Worm (Caenorhabditis elegans): ENCODE data around the gene gei-6.

Gene gei-6

ce11 chrV:7237133-7237532, 6.5 kb upstream of the gei-6 start, which contains the start of gene hyls-1 (continued):
- TF ChIP-seq efl-1 (GFP tag; optimal IDR thresholded peaks at IDR 0.05) (peak; percentile 93), F22D6.2 (tag; optimal IDR thresholded peaks at IDR 0.05) (no peak), snpc-1.3 (tag; optimal IDR thresholded peaks at IDR 0.05; ENCODE audit: insufficient read depth) (peak; percentile 44), ztf-26 (tag; optimal IDR thresholded peaks at IDR 0.05) (no peak), lsl-1 (GFP tag; optimal IDR thresholded peaks at IDR 0.05) (peak; percentile 60), rpc-1 (optimal IDR thresholded peaks at IDR 0.05) (peak; percentile 31), rpc-1 (tag; optimal IDR thresholded peaks at IDR 0.05) (no peak), mel-28 (tag; optimal IDR thresholded peaks at IDR 0.05; ENCODE audit: borderline replicate concordance) (peak; percentile 5), atf-7 (tag; optimal IDR thresholded peaks at IDR 0.05) (no peak), nhr-80 (tag; optimal IDR thresholded peaks at IDR 0.05) (peak; percentile 19), T07F8.4 (tag; optimal IDR thresholded peaks at IDR 0.05) (no peak), xnd-1 (tag; optimal IDR thresholded peaks at IDR 0.05) (peak; percentile 56), madf-6 (GFP tag; IDR thresholded peaks at IDR 0.05) (peak; percentile 88), cebp-1 (GFP tag; IDR thresholded peaks at IDR 0.05) (no peak), cebp-1 (tag; optimal IDR thresholded peaks at IDR 0.05) (peak; percentile 71), nfyb-1 (GFP tag; IDR thresholded peaks at IDR 0.05) (peak; percentile 78), F10E7.11 (tag; optimal IDR thresholded peaks at IDR 0.05) (no peak), mcd-1 (GFP tag; IDR thresholded peaks at IDR 0.05) (peak; percentile 97), ceh-79 (tag; optimal IDR thresholded peaks at IDR 0.05) (no peak), cebp-2 (GFP tag; IDR thresholded peaks at IDR 0.05) (no peak), B0035.1 (tag; optimal IDR thresholded peaks at IDR 0.05) (no peak), hlh-26 (GFP tag; conservative IDR thresholded peaks at IDR 0.05) (no peak), ztf-25 (GFP tag; IDR thresholded peaks at IDR 0.05) (no peak), hmg-1.2 (GFP tag; IDR thresholded peaks at IDR 0.05) (peak; percentile 61), rcor-1 (GFP tag; IDR thresholded peaks at IDR 0.05) (peak; percentile 71), dpl-1 (GFP tag; optimal IDR thresholded peaks at IDR 0.05) (peak; percentile 85), Y95B8A.8 (GFP tag; IDR thresholded peaks at IDR 0.05) (no peak), ceh-27 (GFP tag; optimal IDR thresholded peaks at IDR 0.05) (peak; percentile 33), attf-3 (GFP tag; conservative IDR thresholded peaks at IDR 0.05) (peak; percentile 54; the same call in 1 of the 2 replicates), hmg-20 (GFP tag; IDR thresholded peaks at IDR 0.05) (peak; percentile 25; the same call in 1 of the 2 replicates), ceh-100 (GFP tag; IDR thresholded peaks at IDR 0.05) (peak; percentile 74), ztf-18 (tag; optimal IDR thresholded peaks at IDR 0.05) (peak; percentile 53), bed-1 (GFP tag; IDR thresholded peaks at IDR 0.05) (no peak), hlh-12 (tag; optimal IDR thresholded peaks at IDR 0.05) (no peak), let-607 (tag; optimal IDR thresholded peaks at IDR 0.05) (no peak), D2030.7 (GFP tag; IDR thresholded peaks at IDR 0.05) (peak; percentile 83), madf-3 (GFP tag; IDR thresholded peaks at IDR 0.05) (peak; percentile 89; the same call in 1 of the 2 replicates), ztf-28 (GFP tag; IDR thresholded peaks at IDR 0.05) (no peak), Y53F4B.3 (GFP tag; IDR thresholded peaks at IDR 0.05) (no peak), Y56A3A.18 (GFP tag; IDR thresholded peaks at IDR 0.05) (no peak), Y53G8AR.9 (GFP tag; conservative IDR thresholded peaks at IDR 0.05) (peak; percentile 65; the same call in 1 of the 2 replicates), lag-1 (GFP tag; IDR thresholded peaks at IDR 0.05) (no peak), ceh-91 (GFP tag; IDR thresholded peaks at IDR 0.05) (peak; percentile 77), ZK185.1 (tag; optimal IDR thresholded peaks at IDR 0.05; ENCODE audit: poor library complexity, severe bottlenecking) (peak; percentile 72), rec-8 (tag; optimal IDR thresholded peaks at IDR 0.05) (no peak), unc-130 (GFP tag; optimal IDR thresholded peaks at IDR 0.05) (peak; percentile 41), ekl-4 (GFP tag; IDR thresholded peaks at IDR 0.05) (peak; percentile 63), him-1 (tag; optimal IDR thresholded peaks at IDR 0.05) (no peak), ztf-6 (GFP tag; IDR thresholded peaks at IDR 0.05) (no peak)

Data from whole organism, young adult.